Worm (Caenorhabditis elegans) whole organism, late embryonic: ENCODE measurements around the gene C30G12.1.

Experiments
- F13H6.1 ChIP-seq: sonication (generic microtip); optimal IDR thresholded peaks from 2 replicates; lab custom pipeline; 2016; ENCODE audit warnings: missing genetic modification characterization, missing compliant biosample characterization
- pqm-1 ChIP-seq: sonication (generic microtip); optimal IDR thresholded peaks from 2 replicates; lab custom pipeline; 2016; ENCODE audit warnings: missing genetic modification characterization, missing compliant biosample characterization

- no peak for TF ChIP-seq F13H6.1
- no peak for TF ChIP-seq pqm-1
Measured at ce11 chrII:7277257-7277656, 21.9 kb upstream of the C30G12.1 start.
